Worm (Caenorhabditis elegans) whole organism, mixed stage, embryonic: ENCODE data around the gene lim-4.

Experiments used
- bed-3 ChIP-seq: fragments of 200-800 bp; sonication (Bioruptor generic); optimal IDR thresholded peaks from 3 replicates; lab custom pipeline; 2018; ENCODE audit warnings: mild to moderate bottlenecking, missing genetic modification characterization, moderate library complexity, missing compliant biosample characterization
- blmp-1 ChIP-seq: fragments of 150-350 bp; optimal IDR thresholded peaks from 2 replicates; lab custom pipeline; 2014; ENCODE audit warnings: missing biosample characterization, missing genetic modification characterization
- ceh-39 ChIP-seq: fragments of 150-350 bp; optimal IDR thresholded peaks from 2 replicates; lab custom pipeline; 2014; ENCODE audit warnings: missing biosample characterization, missing genetic modification characterization
- ces-1 ChIP-seq: fragments of 150-350 bp; optimal IDR thresholded peaks from 2 replicates; lab custom pipeline; 2014; ENCODE audit warnings: missing biosample characterization, missing genetic modification reagents, missing genetic modification characterization
- lin-13 ChIP-seq: fragments of 150-350 bp; optimal IDR thresholded peaks from 2 replicates; lab custom pipeline; 2014; ENCODE audit warnings: missing biosample characterization, missing genetic modification characterization
- mab-5 ChIP-seq: fragments of 150-350 bp; optimal IDR thresholded peaks from 2 replicates; lab custom pipeline; 2014; ENCODE audit warnings: missing biosample characterization, missing genetic modification characterization
- mep-1 ChIP-seq: fragments of 150-350 bp; optimal IDR thresholded peaks from 2 replicates; lab custom pipeline; 2017; ENCODE audit warnings: missing biosample characterization, missing genetic modification reagents, missing genetic modification characterization, inconsistent platforms
- nhr-12 ChIP-seq: fragments of 150-350 bp; optimal IDR thresholded peaks from 2 replicates; lab custom pipeline; 2014; ENCODE audit warnings: missing biosample characterization, missing genetic modification characterization
- nhr-2 ChIP-seq: fragments of 150-350 bp; optimal IDR thresholded peaks from 2 replicates; lab custom pipeline; 2014; ENCODE audit warnings: missing biosample characterization, missing genetic modification characterization
- nhr-237 ChIP-seq: fragments of 150-350 bp; optimal IDR thresholded peaks from 2 replicates; lab custom pipeline; 2014; ENCODE audit warnings: missing biosample characterization, missing genetic modification characterization
- nhr-28 ChIP-seq: fragments of 150-350 bp; optimal IDR thresholded peaks from 2 replicates; lab custom pipeline; 2014; ENCODE audit warnings: missing biosample characterization, missing genetic modification characterization
- nhr-76 ChIP-seq: sonication (generic microtip); optimal IDR thresholded peaks from 2 replicates; lab custom pipeline; 2017; ENCODE audit warnings: missing biosample characterization, missing genetic modification characterization
- snpc-4 ChIP-seq: fragments of 150-350 bp; optimal IDR thresholded peaks from 2 replicates; lab custom pipeline; 2014; ENCODE audit warnings: missing biosample characterization, missing genetic modification characterization
- unc-62 ChIP-seq: fragments of 150-350 bp; optimal IDR thresholded peaks from 2 replicates; lab custom pipeline; 2014; ENCODE audit warnings: missing biosample characterization, missing genetic modification reagents, missing genetic modification characterization

ce11 chrX:3830872-3831271 is 42.5 kb downstream of the lim-4 start:
- no peak for TF ChIP-seq lin-13 (tag; lab: Kevin White, UChicago)
- no peak for TF ChIP-seq unc-62 (GFP tag; lab: Kevin White, UChicago)
- TF ChIP-seq nhr-12 (tag; lab: Kevin White, UChicago), result no peak
- TF ChIP-seq nhr-237 (tag; lab: Kevin White, UChicago), result no peak
- no peak for TF ChIP-seq ces-1
- no peak for TF ChIP-seq ceh-39 (tag; lab: Kevin White, UChicago)
- TF ChIP-seq mab-5 (tag; lab: Kevin White, UChicago), result no peak
- no peak for TF ChIP-seq blmp-1 (tag; lab: Kevin White, UChicago)
- no peak for TF ChIP-seq snpc-4 (tag; lab: Kevin White, UChicago)
- no peak for TF ChIP-seq nhr-76 (tag; lab: Kevin White, UChicago)
- no peak for TF ChIP-seq bed-3
- no peak for TF ChIP-seq nhr-2 (tag; lab: Kevin White, UChicago)
- no peak for TF ChIP-seq mep-1 (tag; lab: Kevin White, UChicago)
- no peak for TF ChIP-seq nhr-28 (tag; lab: Kevin White, UChicago)
